Worm (Caenorhabditis elegans) whole organism, midembryonic: ENCODE results near the gene Y110A2AL.4.

ENCODE experiments used
- flt-1 ChIP-seq: fragments of 200-800 bp; sonication (Bioruptor generic); IDR thresholded peaks from 2 replicates; pipeline ENCODE4 v1.3.6; 2022; ENCODE audit warnings: missing genetic modification characterization, missing compliant biosample characterization
- klf-2 ChIP-seq: fragments of 200-800 bp; sonication (Bioruptor generic); conservative IDR thresholded peaks from 2 replicates; pipeline ENCODE4 v1.3.6; 2022; ENCODE audit warnings: missing genetic modification reagents, missing genetic modification characterization, missing compliant biosample characterization
- med-1 ChIP-seq: sonication (generic microtip); optimal IDR thresholded peaks from 2 replicates; lab custom pipeline; 2017; ENCODE audit warnings: missing genetic modification characterization, mild to moderate bottlenecking, missing compliant biosample characterization, antibody characterized with exemption, missing genetic modification reagents; ENCODE audit not compliant: insufficient read depth
- tab-1 ChIP-seq: fragments of 200-800 bp; sonication (Bioruptor generic); IDR thresholded peaks from 2 replicates; pipeline ENCODE4 v1.3.6; 2022; ENCODE audit warnings: missing genetic modification characterization, missing compliant biosample characterization
- ztf-23 ChIP-seq: fragments of 200-800 bp; sonication (Bioruptor generic); IDR thresholded peaks from 2 replicates; pipeline ENCODE4 v1.3.6; 2022; ENCODE audit warnings: missing genetic modification reagents, missing genetic modification characterization, missing compliant biosample characterization
- ztf-29 ChIP-seq: fragments of 200-800 bp; sonication (Bioruptor generic); IDR thresholded peaks from 2 replicates; pipeline ENCODE4 v1.3.6; 2022; ENCODE audit warnings: missing genetic modification reagents, missing genetic modification characterization, missing compliant biosample characterization

ce11 chrII:2874801-2875200 is 35.7 kb downstream of the Y110A2AL.4 start, which contains the start of gene Y110A2AL.1:
- TF ChIP-seq med-1 (GFP tag; lab: Kevin White, UChicago) (no peak), klf-2 (GFP tag; lab: Robert Waterston, UW) (no peak), ztf-23 (GFP tag; lab: Robert Waterston, UW) (no peak), tab-1 (GFP tag; lab: Robert Waterston, UW) (no peak), flt-1 (no peak), ztf-29 (GFP tag; lab: Robert Waterston, UW) (no peak)
